Fruit fly (Drosophila melanogaster) whole organism, prepupa: Measurements from ENCODE around the gene CG31957.
A peak's percentile ranks its signal among the peaks of the same experiment; 100 is the strongest.

Experiments used
- Blimp-1 ChIP-seq: fragments of 200-800 bp; sonication (Bioruptor generic); optimal IDR thresholded peaks from 3 replicates; lab custom pipeline; 2017; ENCODE audit warnings: missing biosample characterization, missing genetic modification characterization, mild to moderate bottlenecking, moderate library complexity, missing genetic modification reagents
- CG32006 ChIP-seq: fragments of 200-800 bp; sonication (Bioruptor generic); optimal IDR thresholded peaks from 3 replicates; lab custom pipeline; 2017; ENCODE audit warnings: missing biosample characterization, mild to moderate bottlenecking, missing genetic modification characterization
- CG4318 ChIP-seq: fragments of 200-800 bp; sonication (Bioruptor generic); optimal IDR thresholded peaks from 3 replicates; lab custom pipeline; 2017; ENCODE audit warnings: missing biosample characterization, mild to moderate bottlenecking, missing genetic modification characterization
- CG6163 ChIP-seq: fragments of 200-800 bp; sonication (Bioruptor generic); IDR thresholded peaks from 3 replicates; pipeline ENCODE4 v1.3.6; 2022; ENCODE audit warnings: missing biosample characterization, missing genetic modification characterization
- CG6276 ChIP-seq: fragments of 200-800 bp; sonication (Bioruptor generic); optimal IDR thresholded peaks from 2 replicates; lab custom pipeline; 2017; ENCODE audit warnings: missing biosample characterization, mild to moderate bottlenecking, missing genetic modification characterization
- CG7368 ChIP-seq: fragments of 200-800 bp; sonication (Bioruptor generic); optimal IDR thresholded peaks from 3 replicates; lab custom pipeline; 2016; ENCODE audit warnings: missing biosample characterization, missing genetic modification characterization
- CG9139 ChIP-seq: fragments of 200-800 bp; sonication (Bioruptor generic); optimal IDR thresholded peaks from 3 replicates; lab custom pipeline; 2017; ENCODE audit warnings: missing biosample characterization, mild to moderate bottlenecking, missing genetic modification characterization
- Gug ChIP-seq: fragments of 200-800 bp; sonication (Bioruptor generic); IDR thresholded peaks from 2 replicates; pipeline ENCODE4 v1.3.6; 2022; ENCODE audit warnings: missing biosample characterization, missing genetic modification characterization
- Hr39 ChIP-seq: fragments of 200-800 bp; sonication (Bioruptor generic); optimal IDR thresholded peaks from 2 replicates; lab custom pipeline; 2016; ENCODE audit warnings: missing biosample characterization, missing genetic modification characterization
- Lpt ChIP-seq: fragments of 200-800 bp; sonication (Bioruptor generic); optimal IDR thresholded peaks from 3 replicates; lab custom pipeline; 2016; ENCODE audit warnings: missing biosample characterization, missing genetic modification characterization
- OdsH ChIP-seq: fragments of 200-800 bp; sonication (Bioruptor generic); optimal IDR thresholded peaks from 3 replicates; lab custom pipeline; 2016; ENCODE audit warnings: missing biosample characterization, missing genetic modification characterization
- Sox102F ChIP-seq: fragments of 200-800 bp; sonication (Bioruptor generic); optimal IDR thresholded peaks from 2 replicates; lab custom pipeline; 2016; ENCODE audit warnings: missing biosample characterization, mild to moderate bottlenecking, missing genetic modification characterization
- achi ChIP-seq: fragments of 200-800 bp; sonication (Bioruptor generic); optimal IDR thresholded peaks from 3 replicates; lab custom pipeline; 2016; ENCODE audit warnings: missing biosample characterization, missing genetic modification characterization

dm6 chr2L:3844135-3844534, 28.1 kb downstream of the CG31957 start:
- no peak for TF ChIP-seq CG9139
- peak; percentile 49 for TF ChIP-seq Hr39 (GFP tag; lab: Kevin White, UChicago)
- no peak for TF ChIP-seq Lpt
- TF ChIP-seq Blimp-1 (GFP tag; lab: Kevin White, UChicago), result no peak
- TF ChIP-seq achi (GFP tag; lab: Kevin White, UChicago), result no peak
- TF ChIP-seq Sox102F (GFP tag; lab: Kevin White, UChicago), result peak; percentile 53
- TF ChIP-seq CG32006 (GFP tag; lab: Kevin White, UChicago), result peak; percentile 9
- no peak for TF ChIP-seq CG6163 (GFP tag; lab: Robert Waterston, UW)
- no peak for TF ChIP-seq CG4318 (GFP tag; lab: Kevin White, UChicago)
- TF ChIP-seq OdsH (GFP tag; lab: Kevin White, UChicago), result peak; percentile 21
- no peak for TF ChIP-seq CG6276 (GFP tag; lab: Kevin White, UChicago)
- TF ChIP-seq CG7368, result no peak
- TF ChIP-seq Gug (GFP tag; lab: Robert Waterston, UW), result no peak
